Fruit fly (Drosophila melanogaster): Measurements from ENCODE around the gene CG15879.

Gene CG15879

dm6 chr3L:2168954-2169353, at the start of gene CG15879:
Gene CG15879 (minus strand): TSS chr3L:2169108.
- TF ChIP-seq Sin3A (optimal IDR thresholded peaks at IDR 0.05) = no peak
- TF ChIP-seq h (optimal IDR thresholded peaks at IDR 0.05) = no peak
- no peak for TF ChIP-seq ttk (optimal IDR thresholded peaks at IDR 0.05)
- no peak for TF ChIP-seq psq (optimal IDR thresholded peaks at IDR 0.05)
- no peak for TF ChIP-seq insv (optimal IDR thresholded peaks at IDR 0.05)
- TF ChIP-seq Myc (optimal IDR thresholded peaks at IDR 0.05) = no peak

- TF ChIP-seq insv (optimal IDR thresholded peaks at IDR 0.05) = no peak
- no peak for TF ChIP-seq Sin3A (optimal IDR thresholded peaks at IDR 0.05)
- TF ChIP-seq ttk (optimal IDR thresholded peaks at IDR 0.05) = no peak
- no peak for TF ChIP-seq Myc (optimal IDR thresholded peaks at IDR 0.05)
- TF ChIP-seq psq (optimal IDR thresholded peaks at IDR 0.05) = no peak
- TF ChIP-seq h (optimal IDR thresholded peaks at IDR 0.05) = no peak
Observed at dm6 chr3L:2212403-2212802, 43.5 kb upstream of the CG15879 start, which contains the start of gene CG15878. Gene CG15878 (minus strand): TSS chr3L:2212503.

- TF ChIP-seq psq (optimal IDR thresholded peaks at IDR 0.05) (no peak), insv (optimal IDR thresholded peaks at IDR 0.05) (no peak), ttk (optimal IDR thresholded peaks at IDR 0.05) (no peak), h (optimal IDR thresholded peaks at IDR 0.05) (no peak)
Observed at dm6 chr3L:2196713-2197112, 27.8 kb upstream of the CG15879 start, which contains the start of gene CG8960. Gene CG8960 (plus strand): TSS chr3L:2197013.

- TF ChIP-seq insv (optimal IDR thresholded peaks at IDR 0.05) = no peak
- TF ChIP-seq ttk (optimal IDR thresholded peaks at IDR 0.05) = no peak
- no peak for TF ChIP-seq Sin3A (optimal IDR thresholded peaks at IDR 0.05)
- no peak for TF ChIP-seq psq (optimal IDR thresholded peaks at IDR 0.05)
- no peak for TF ChIP-seq h (optimal IDR thresholded peaks at IDR 0.05)
- TF ChIP-seq Myc (optimal IDR thresholded peaks at IDR 0.05) = no peak
Observed at dm6 chr3L:2191994-2192450, 23.1 kb upstream of the CG15879 start, which contains the start of gene CG5707. Gene CG5707 (minus strand): TSS chr3L:2192221.

- no peak for TF ChIP-seq Myc (optimal IDR thresholded peaks at IDR 0.05)
- TF ChIP-seq h (optimal IDR thresholded peaks at IDR 0.05) = no peak
- TF ChIP-seq psq (optimal IDR thresholded peaks at IDR 0.05) = no peak
- no peak for TF ChIP-seq ttk (optimal IDR thresholded peaks at IDR 0.05)
- no peak for TF ChIP-seq insv (optimal IDR thresholded peaks at IDR 0.05)
- TF ChIP-seq Sin3A (optimal IDR thresholded peaks at IDR 0.05) = no peak
Observed at dm6 chr3L:2191512-2191911, 22.6 kb upstream of the CG15879 start.

- TF ChIP-seq psq (optimal IDR thresholded peaks at IDR 0.05) (no peak), Sin3A (optimal IDR thresholded peaks at IDR 0.05) (no peak), ttk (optimal IDR thresholded peaks at IDR 0.05) (no peak), h (optimal IDR thresholded peaks at IDR 0.05) (no peak), Myc (optimal IDR thresholded peaks at IDR 0.05) (no peak), insv (optimal IDR thresholded peaks at IDR 0.05) (no peak)
Observed at dm6 chr3L:2185630-2186029, 16.7 kb upstream of the CG15879 start, which contains the start of gene CG13810. Gene CG13810 (plus strand): TSS chr3L:2185930.

- TF ChIP-seq Myc (optimal IDR thresholded peaks at IDR 0.05) (no peak), insv (optimal IDR thresholded peaks at IDR 0.05) (no peak), ttk (optimal IDR thresholded peaks at IDR 0.05) (no peak), Sin3A (optimal IDR thresholded peaks at IDR 0.05) (no peak), h (optimal IDR thresholded peaks at IDR 0.05) (no peak), psq (optimal IDR thresholded peaks at IDR 0.05) (no peak)
Observed at dm6 chr3L:2174232-2174631, 5.3 kb upstream of the CG15879 start, which contains the start of gene CG15820. Gene CG15820 (minus strand): TSS chr3L:2174332.

dm6 chr3L:2170885-2171526, 2.1 kb upstream of the CG15879 start, which contains the start of gene CG5704:
Gene CG5704 (minus strand): TSS chr3L:2170971.
- TF ChIP-seq Sin3A (optimal IDR thresholded peaks at IDR 0.05) (no peak), h (optimal IDR thresholded peaks at IDR 0.05) (no peak), ttk (optimal IDR thresholded peaks at IDR 0.05) (no peak), insv (optimal IDR thresholded peaks at IDR 0.05) (no peak), Myc (optimal IDR thresholded peaks at IDR 0.05) (no peak), psq (optimal IDR thresholded peaks at IDR 0.05) (no peak)

dm6 chr3L:2166776-2167175, 2.1 kb downstream of the CG15879 start:
- TF ChIP-seq insv (optimal IDR thresholded peaks at IDR 0.05) = no peak

- TF ChIP-seq insv (optimal IDR thresholded peaks at IDR 0.05) (no peak), Myc (optimal IDR thresholded peaks at IDR 0.05) (no peak), Sin3A (optimal IDR thresholded peaks at IDR 0.05) (no peak), psq (optimal IDR thresholded peaks at IDR 0.05) (no peak), h (optimal IDR thresholded peaks at IDR 0.05) (no peak), ttk (optimal IDR thresholded peaks at IDR 0.05) (no peak)
Observed at dm6 chr3L:2164805-2165204, 4.1 kb downstream of the CG15879 start.

dm6 chr3L:2164031-2164537, 4.8 kb downstream of the CG15879 start:
- no peak for TF ChIP-seq ttk (optimal IDR thresholded peaks at IDR 0.05)
- TF ChIP-seq insv (optimal IDR thresholded peaks at IDR 0.05) = no peak
- TF ChIP-seq psq (optimal IDR thresholded peaks at IDR 0.05) = no peak
- no peak for TF ChIP-seq Myc (optimal IDR thresholded peaks at IDR 0.05)
- no peak for TF ChIP-seq Sin3A (optimal IDR thresholded peaks at IDR 0.05)
- no peak for TF ChIP-seq h (optimal IDR thresholded peaks at IDR 0.05)

dm6 chr3L:2163608-2164007, 5.3 kb downstream of the CG15879 start, which contains the start of gene CG15822:
Gene CG15822 (minus strand): TSS chr3L:2163863.
- TF ChIP-seq Myc (optimal IDR thresholded peaks at IDR 0.05) (no peak), psq (optimal IDR thresholded peaks at IDR 0.05) (no peak), Sin3A (optimal IDR thresholded peaks at IDR 0.05) (no peak), h (optimal IDR thresholded peaks at IDR 0.05) (no peak), ttk (optimal IDR thresholded peaks at IDR 0.05) (no peak), insv (optimal IDR thresholded peaks at IDR 0.05) (no peak)

Measured in Kc167 (cell line).